Worm (Caenorhabditis elegans) whole organism, L3 larva: ENCODE measurements around the gene alg-1.

Experiments used
- R02D3.7 ChIP-seq: fragments of 150-350 bp; optimal IDR thresholded peaks from 2 replicates; lab custom pipeline; 2014; ENCODE audit warnings: missing biosample characterization, missing genetic modification characterization
- ZK546.5 ChIP-seq: sonication (generic microtip); optimal IDR thresholded peaks from 2 replicates; lab custom pipeline; 2017; ENCODE audit warnings: missing biosample characterization, missing genetic modification characterization
- ama-1 ChIP-seq: fragments of 150-350 bp; optimal IDR thresholded peaks from 2 replicates; lab custom pipeline; 2018
- ceh-16 ChIP-seq: sonication (generic microtip); optimal IDR thresholded peaks from 2 replicates; lab custom pipeline; 2017; ENCODE audit warnings: missing biosample characterization, missing genetic modification characterization
- ceh-28 ChIP-seq: fragments of 150-350 bp; optimal IDR thresholded peaks from 2 replicates; lab custom pipeline; 2014; ENCODE audit warnings: missing biosample characterization, missing genetic modification reagents, missing genetic modification characterization
- ceh-82 ChIP-seq: fragments of 150-350 bp; optimal IDR thresholded peaks from 2 replicates; lab custom pipeline; 2014; ENCODE audit warnings: missing biosample characterization, missing genetic modification characterization
- ceh-9 ChIP-seq: sonication (generic microtip); optimal IDR thresholded peaks from 2 replicates; lab custom pipeline; 2018; ENCODE audit warnings: missing biosample characterization, missing genetic modification characterization
- egl-27 ChIP-seq: sonication (generic microtip); optimal IDR thresholded peaks from 4 replicates; lab custom pipeline; 2017; ENCODE audit warnings: missing biosample characterization, missing genetic modification reagents, missing genetic modification characterization
- egl-5 ChIP-seq: fragments of 150-350 bp; optimal IDR thresholded peaks from 2 replicates; lab custom pipeline; 2017; ENCODE audit warnings: missing biosample characterization, missing genetic modification reagents, missing genetic modification characterization, inconsistent platforms
- elt-1 ChIP-seq: fragments of 150-350 bp; optimal IDR thresholded peaks from 2 replicates; lab custom pipeline; 2014; ENCODE audit warnings: missing biosample characterization, missing genetic modification characterization
- elt-2 ChIP-seq: sonication (generic microtip); optimal IDR thresholded peaks from 2 replicates; lab custom pipeline; 2016; ENCODE audit warnings: missing genetic modification reagents, mild to moderate bottlenecking, missing genetic modification characterization, missing compliant biosample characterization
- elt-3 ChIP-seq, 3 experiments: fragments of 150-350 bp in 1 of 3; sonication (generic microtip) in 2 of 3; optimal IDR thresholded peaks; 2 replicates in 2 of 3; 4 replicates in 1 of 3; lab custom pipeline; 2014 to 2017; ENCODE audit warnings: missing biosample characterization in 3 of 3, missing genetic modification characterization in 3 of 3
- eor-1 ChIP-seq, 2 experiments: fragments of 150-350 bp; optimal IDR thresholded peaks; 2 replicates each; lab custom pipeline; 2014 to 2018; ENCODE audit warnings: missing biosample characterization in 2 of 2, missing genetic modification characterization in 2 of 2
- fkh-10 ChIP-seq: sonication (generic microtip); optimal IDR thresholded peaks from 2 replicates; lab custom pipeline; 2017; ENCODE audit warnings: missing biosample characterization, missing genetic modification reagents, missing genetic modification characterization
- fkh-2 ChIP-seq: fragments of 150-350 bp; optimal IDR thresholded peaks from 2 replicates; lab custom pipeline; 2014; ENCODE audit warnings: missing biosample characterization, missing genetic modification reagents, missing genetic modification characterization
- fos-1 ChIP-seq: fragments of 150-350 bp; optimal IDR thresholded peaks from 2 replicates; lab custom pipeline; 2014; ENCODE audit warnings: missing biosample characterization, missing genetic modification characterization
- hmg-11 ChIP-seq: sonication (generic microtip); optimal IDR thresholded peaks from 2 replicates; lab custom pipeline; 2016; ENCODE audit warnings: missing genetic modification characterization, missing compliant biosample characterization
- jun-1 ChIP-seq: fragments of 150-350 bp; optimal IDR thresholded peaks from 2 replicates; lab custom pipeline; 2014; ENCODE audit warnings: missing biosample characterization, missing genetic modification reagents, missing genetic modification characterization
- lin-15B ChIP-seq: fragments of 150-350 bp; optimal IDR thresholded peaks from 2 replicates; lab custom pipeline; 2014; ENCODE audit warnings: missing biosample characterization, missing genetic modification characterization
- lin-39 ChIP-seq: fragments of 150-350 bp; optimal IDR thresholded peaks from 2 replicates; lab custom pipeline; 2018; ENCODE audit warnings: missing biosample characterization, missing genetic modification reagents, missing genetic modification characterization
- lsy-12 ChIP-seq: sonication (generic microtip); optimal IDR thresholded peaks from 2 replicates; lab custom pipeline; 2016; ENCODE audit warnings: mild to moderate bottlenecking, missing genetic modification characterization, missing compliant biosample characterization
- mdl-1 ChIP-seq: fragments of 150-350 bp; optimal IDR thresholded peaks from 2 replicates; lab custom pipeline; 2014; ENCODE audit warnings: missing biosample characterization, missing genetic modification characterization
- nfya-1 ChIP-seq: sonication (generic microtip); optimal IDR thresholded peaks from 2 replicates; lab custom pipeline; 2017; ENCODE audit warnings: missing genetic modification characterization, mild to moderate bottlenecking, missing compliant biosample characterization, antibody characterized with exemption, moderate library complexity; ENCODE audit not compliant: insufficient read depth
- nhr-11 ChIP-seq: fragments of 150-350 bp; optimal IDR thresholded peaks from 2 replicates; lab custom pipeline; 2014; ENCODE audit warnings: missing biosample characterization, missing genetic modification characterization
- nhr-23 ChIP-seq: fragments of 150-350 bp; optimal IDR thresholded peaks from 2 replicates; lab custom pipeline; 2014; ENCODE audit warnings: missing biosample characterization, missing genetic modification reagents, missing genetic modification characterization
- nhr-237 ChIP-seq: fragments of 150-350 bp; optimal IDR thresholded peaks from 2 replicates; lab custom pipeline; 2014; ENCODE audit warnings: missing biosample characterization, missing genetic modification characterization
- nhr-25 ChIP-seq: sonication (generic microtip); optimal IDR thresholded peaks from 2 replicates; lab custom pipeline; 2017; ENCODE audit warnings: missing biosample characterization, missing genetic modification characterization
- nhr-28 ChIP-seq: fragments of 150-350 bp; optimal IDR thresholded peaks from 2 replicates; lab custom pipeline; 2014; ENCODE audit warnings: missing biosample characterization, missing genetic modification characterization
- nhr-43 ChIP-seq: sonication (generic microtip); optimal IDR thresholded peaks from 2 replicates; lab custom pipeline; 2016; ENCODE audit warnings: mild to moderate bottlenecking, missing genetic modification characterization, missing compliant biosample characterization; ENCODE audit not compliant: poor library complexity, severe bottlenecking
- nhr-67 ChIP-seq: fragments of 150-350 bp; optimal IDR thresholded peaks from 2 replicates; lab custom pipeline; 2014; ENCODE audit warnings: missing biosample characterization, missing genetic modification characterization
- nhr-76 ChIP-seq: fragments of 150-350 bp; sonication (generic microtip); optimal IDR thresholded peaks from 5 replicates; lab custom pipeline; 2014; ENCODE audit warnings: missing biosample characterization, missing genetic modification characterization
- pha-4 ChIP-seq: fragments of 150-350 bp; optimal IDR thresholded peaks from 2 replicates; lab custom pipeline; 2014; ENCODE audit warnings: missing biosample characterization, missing genetic modification reagents, missing genetic modification characterization
- pqm-1 ChIP-seq: fragments of 150-350 bp; optimal IDR thresholded peaks from 2 replicates; lab custom pipeline; 2017; ENCODE audit warnings: missing biosample characterization, missing genetic modification characterization, inconsistent platforms
- skn-1 ChIP-seq: fragments of 150-350 bp; optimal IDR thresholded peaks from 2 replicates; lab custom pipeline; 2014; ENCODE audit warnings: missing biosample characterization, missing genetic modification characterization
- snpc-4 ChIP-seq: fragments of 150-350 bp; optimal IDR thresholded peaks from 2 replicates; lab custom pipeline; 2014; ENCODE audit warnings: missing biosample characterization, missing genetic modification characterization
- tbx-2 ChIP-seq: sonication (generic microtip); optimal IDR thresholded peaks from 2 replicates; lab custom pipeline; 2016; ENCODE audit warnings: mild to moderate bottlenecking, missing genetic modification characterization, missing compliant biosample characterization
- unc-39 ChIP-seq: sonication (generic microtip); optimal IDR thresholded peaks from 4 replicates; lab custom pipeline; 2017; ENCODE audit warnings: missing biosample characterization, missing genetic modification characterization
- unc-62 ChIP-seq: fragments of 150-350 bp; sonication (generic microtip); optimal IDR thresholded peaks from 4 replicates; lab custom pipeline; 2014; ENCODE audit warnings: missing biosample characterization, missing genetic modification reagents, missing genetic modification characterization
- ztf-11 ChIP-seq: fragments of 150-350 bp; optimal IDR thresholded peaks from 2 replicates; lab custom pipeline; 2014; ENCODE audit warnings: missing biosample characterization, missing genetic modification characterization
- ztf-4 ChIP-seq: fragments of 150-350 bp; optimal IDR thresholded peaks from 2 replicates; lab custom pipeline; 2014; ENCODE audit warnings: missing biosample characterization, missing genetic modification characterization

alg-1 gene

ce11 chrX:13969257-13969968, 20.5 kb downstream of the alg-1 start:
- TF ChIP-seq nhr-43 (tag; lab: Kevin White, UChicago): no peak
- TF ChIP-seq elt-2 (tag; lab: Kevin White, UChicago): peak; percentile 68
- peak; percentile 41 for TF ChIP-seq egl-5
- TF ChIP-seq lin-15B: peak; percentile 20
- TF ChIP-seq nhr-23: peak; percentile 31
- no peak for TF ChIP-seq ZK546.5
- no peak for TF ChIP-seq nhr-67
- peak; percentile 48 for TF ChIP-seq egl-27 (tag; lab: Kevin White, UChicago)
- TF ChIP-seq nhr-76 (tag; lab: Kevin White, UChicago): no peak
- TF ChIP-seq ceh-9 (tag; lab: Kevin White, UChicago): no peak
- no peak for TF ChIP-seq ceh-82 (tag; lab: Kevin White, UChicago)
- peak; percentile 60 for TF ChIP-seq nhr-11
- TF ChIP-seq fkh-10 (GFP tag; lab: Kevin White, UChicago): no peak
- no peak for TF ChIP-seq ama-1 (lab: Kevin White, UChicago)
- peak; percentile 27 for TF ChIP-seq pqm-1 (tag; lab: Kevin White, UChicago)
- TF ChIP-seq skn-1: peak; percentile 24
- TF ChIP-seq ceh-28 (tag; lab: Kevin White, UChicago): peak; percentile 62
- TF ChIP-seq pha-4 (tag; lab: Kevin White, UChicago): peak; percentile 90
- TF ChIP-seq ztf-4 (tag; lab: Kevin White, UChicago): peak; percentile 48
- TF ChIP-seq unc-62: peak; percentile 79
- peak; percentile 40 for TF ChIP-seq fkh-2 (tag; lab: Kevin White, UChicago)
- TF ChIP-seq lsy-12 (tag; lab: Kevin White, UChicago): peak; percentile 55
- no peak for TF ChIP-seq nhr-25 (tag; lab: Kevin White, UChicago)
- peak; percentile 63 for TF ChIP-seq snpc-4
- peak; percentile 10 for TF ChIP-seq R02D3.7 (tag; lab: Kevin White, UChicago)
- TF ChIP-seq hmg-11 (tag; lab: Kevin White, UChicago): peak; percentile 95
- no peak for TF ChIP-seq elt-3 (tag; optimal IDR thresholded peaks at IDR 0.05; lab: Kevin White, UChicago)
- peak; percentile 76 for TF ChIP-seq jun-1 (tag; lab: Kevin White, UChicago)
- TF ChIP-seq mdl-1 (tag; lab: Kevin White, UChicago): no peak
- no peak for TF ChIP-seq unc-39 (tag; lab: Kevin White, UChicago)
- TF ChIP-seq fos-1: no peak
- TF ChIP-seq nhr-237 (tag; lab: Kevin White, UChicago): no peak
- TF ChIP-seq tbx-2 (tag; lab: Kevin White, UChicago): peak; percentile 55
- peak; percentile 50 for TF ChIP-seq lin-39 (tag; lab: Kevin White, UChicago)
- TF ChIP-seq nhr-28 (tag; lab: Kevin White, UChicago): no peak
- TF ChIP-seq elt-1: peak; percentile 57
- TF ChIP-seq nfya-1 (tag; lab: Kevin White, UChicago): peak; percentile 63
- TF ChIP-seq eor-1 (tag; optimal IDR thresholded peaks at IDR 0.05; lab: Kevin White, UChicago): no peak

ce11 chrX:13973769-13974168, 24.9 kb downstream of the alg-1 start:
- TF ChIP-seq lin-15B (peak; percentile 46), nhr-23 (no peak), skn-1 (peak; percentile 12), snpc-4 (no peak), nhr-28 (tag; lab: Kevin White, UChicago) (no peak), ceh-16 (no peak), nhr-67 (no peak), egl-27 (tag; lab: Kevin White, UChicago) (no peak), hmg-11 (tag; lab: Kevin White, UChicago) (peak; percentile 32), ztf-11 (tag; lab: Kevin White, UChicago) (no peak), ztf-4 (tag; lab: Kevin White, UChicago) (no peak), tbx-2 (tag; lab: Kevin White, UChicago) (no peak), mdl-1 (tag; lab: Kevin White, UChicago) (peak; percentile 4), lin-39 (tag; lab: Kevin White, UChicago) (peak; percentile 80), fkh-2 (tag; lab: Kevin White, UChicago) (no peak), elt-2 (tag; lab: Kevin White, UChicago) (peak; percentile 13), nfya-1 (tag; lab: Kevin White, UChicago) (peak; percentile 74), fkh-10 (GFP tag; lab: Kevin White, UChicago) (peak; percentile 4), egl-5 (peak; percentile 19), jun-1 (tag; lab: Kevin White, UChicago) (peak; percentile 3), nhr-25 (tag; lab: Kevin White, UChicago) (no peak), unc-39 (tag; lab: Kevin White, UChicago) (no peak), nhr-237 (tag; lab: Kevin White, UChicago) (no peak), pha-4 (tag; lab: Kevin White, UChicago) (peak; percentile 23), nhr-76 (tag; lab: Kevin White, UChicago) (no peak), pqm-1 (tag; lab: Kevin White, UChicago) (peak; percentile 10), R02D3.7 (tag; lab: Kevin White, UChicago) (no peak)
- TF ChIP-seq, all 47 proteins: peak for 12
